Worm (Caenorhabditis elegans) whole organism, L2 larva: Measurements from ENCODE around the gene Y77E11A.8.

Experiments used
- F13H6.1 ChIP-seq: sonication (generic microtip); optimal IDR thresholded peaks from 2 replicates; lab custom pipeline; 2016; ENCODE audit warnings: missing genetic modification characterization, missing compliant biosample characterization
- R02D3.7 ChIP-seq: fragments of 150-350 bp; optimal IDR thresholded peaks from 2 replicates; lab custom pipeline; 2014; ENCODE audit warnings: missing biosample characterization, missing genetic modification characterization
- Y55F3AM.14 ChIP-seq: fragments of 200-800 bp; sonication (Bioruptor generic); optimal IDR thresholded peaks from 2 replicates; lab custom pipeline; 2018; ENCODE audit warnings: mild to moderate bottlenecking, missing genetic modification characterization, missing compliant biosample characterization
- ZK546.5 ChIP-seq: sonication (generic microtip); optimal IDR thresholded peaks from 2 replicates; lab custom pipeline; 2017; ENCODE audit warnings: missing biosample characterization, missing genetic modification characterization
- alr-1 ChIP-seq: fragments of 150-350 bp; optimal IDR thresholded peaks from 2 replicates; lab custom pipeline; 2014; ENCODE audit warnings: missing biosample characterization, missing genetic modification characterization
- aly-2 ChIP-seq: fragments of 150-350 bp; optimal IDR thresholded peaks from 2 replicates; lab custom pipeline; 2014; ENCODE audit warnings: missing biosample characterization, missing genetic modification characterization
- ceh-16 ChIP-seq: fragments of 150-350 bp; optimal IDR thresholded peaks from 2 replicates; lab custom pipeline; 2014; ENCODE audit warnings: missing biosample characterization, missing genetic modification characterization
- ceh-82 ChIP-seq: fragments of 150-350 bp; optimal IDR thresholded peaks from 2 replicates; lab custom pipeline; 2014; ENCODE audit warnings: missing biosample characterization, missing genetic modification characterization
- egl-27 ChIP-seq: sonication (generic microtip); optimal IDR thresholded peaks from 3 replicates; lab custom pipeline; 2017; ENCODE audit warnings: missing biosample characterization, missing genetic modification reagents, missing genetic modification characterization
- elt-1 ChIP-seq: fragments of 150-350 bp; optimal IDR thresholded peaks from 2 replicates; lab custom pipeline; 2014; ENCODE audit warnings: missing biosample characterization, missing genetic modification characterization
- fos-1 ChIP-seq: fragments of 150-350 bp; optimal IDR thresholded peaks from 2 replicates; lab custom pipeline; 2014; ENCODE audit warnings: missing biosample characterization, missing genetic modification characterization
- gmeb-1 ChIP-seq: fragments of 150-350 bp; optimal IDR thresholded peaks from 2 replicates; lab custom pipeline; 2014; ENCODE audit warnings: missing biosample characterization, missing genetic modification characterization
- lin-13 ChIP-seq: fragments of 150-350 bp; optimal IDR thresholded peaks from 2 replicates; lab custom pipeline; 2014; ENCODE audit warnings: missing biosample characterization, missing genetic modification reagents, missing genetic modification characterization
- lin-39 ChIP-seq: fragments of 150-350 bp; optimal IDR thresholded peaks from 2 replicates; lab custom pipeline; 2014; ENCODE audit warnings: missing biosample characterization, missing genetic modification reagents, missing genetic modification characterization
- lsy-2 ChIP-seq, 2 experiments: fragments of 150-350 bp in 1 of 2; sonication (generic microtip) in 1 of 2; optimal IDR thresholded peaks; 2 replicates each; lab custom pipeline; 2014 to 2017; ENCODE audit warnings: missing biosample characterization in 2 of 2, missing genetic modification characterization in 2 of 2
- mdl-1 ChIP-seq, 2 experiments: fragments of 150-350 bp in 1 of 2; sonication (generic microtip) in 1 of 2; optimal IDR thresholded peaks; 2 replicates each; lab custom pipeline; 2017; ENCODE audit warnings: missing biosample characterization in 2 of 2, missing genetic modification characterization in 2 of 2
- nhr-10 ChIP-seq: sonication (generic microtip); optimal IDR thresholded peaks from 2 replicates; lab custom pipeline; 2017; ENCODE audit warnings: missing biosample characterization, missing genetic modification characterization
- nhr-12 ChIP-seq: fragments of 150-350 bp; optimal IDR thresholded peaks from 2 replicates; lab custom pipeline; 2014; ENCODE audit warnings: missing biosample characterization, missing genetic modification characterization
- nhr-129 ChIP-seq: fragments of 150-350 bp; optimal IDR thresholded peaks from 2 replicates; lab custom pipeline; 2014; ENCODE audit warnings: missing biosample characterization, missing genetic modification characterization
- nhr-21 ChIP-seq: fragments of 150-350 bp; optimal IDR thresholded peaks from 2 replicates; lab custom pipeline; 2014; ENCODE audit warnings: missing biosample characterization, missing genetic modification characterization
- nhr-23 ChIP-seq: fragments of 150-350 bp; optimal IDR thresholded peaks from 2 replicates; lab custom pipeline; 2014; ENCODE audit warnings: missing biosample characterization, missing genetic modification reagents, missing genetic modification characterization
- nhr-237 ChIP-seq: fragments of 150-350 bp; optimal IDR thresholded peaks from 2 replicates; lab custom pipeline; 2014; ENCODE audit warnings: missing biosample characterization, missing genetic modification characterization
- nhr-25 ChIP-seq: fragments of 150-350 bp; sonication (generic microtip); optimal IDR thresholded peaks from 3 replicates; lab custom pipeline; 2014; ENCODE audit warnings: missing biosample characterization, missing genetic modification characterization
- peb-1 ChIP-seq: fragments of 150-350 bp; optimal IDR thresholded peaks from 2 replicates; lab custom pipeline; 2014; ENCODE audit warnings: missing biosample characterization, missing genetic modification characterization
- sem-4 ChIP-seq: fragments of 150-350 bp; optimal IDR thresholded peaks from 2 replicates; lab custom pipeline; 2014; ENCODE audit warnings: missing biosample characterization, missing genetic modification reagents, missing genetic modification characterization
- skn-1 ChIP-seq: sonication (generic microtip); optimal IDR thresholded peaks from 2 replicates; lab custom pipeline; 2017; ENCODE audit warnings: missing biosample characterization, missing genetic modification characterization
- sma-3 ChIP-seq: sonication (generic microtip); optimal IDR thresholded peaks from 2 replicates; lab custom pipeline; 2016; ENCODE audit warnings: missing genetic modification reagents, missing genetic modification characterization, missing compliant biosample characterization
- sma-9 ChIP-seq, 2 experiments: fragments of 150-350 bp in 1 of 2; sonication (generic microtip) in 1 of 2; optimal IDR thresholded peaks; 2 replicates each; lab custom pipeline; 2014 to 2016; ENCODE audit warnings: missing genetic modification characterization in 2 of 2, mild to moderate bottlenecking in 1 of 2, missing biosample characterization in 1 of 2, missing compliant biosample characterization in 1 of 2, missing genetic modification reagents in 1 of 2, moderate library complexity in 1 of 2
- snpc-4 ChIP-seq: fragments of 150-350 bp; optimal IDR thresholded peaks from 2 replicates; lab custom pipeline; 2014; ENCODE audit warnings: missing biosample characterization, missing genetic modification characterization
- unc-39 ChIP-seq: fragments of 150-350 bp; optimal IDR thresholded peaks from 2 replicates; lab custom pipeline; 2014; ENCODE audit warnings: missing biosample characterization, missing genetic modification characterization
- ztf-11 ChIP-seq: sonication (generic microtip); optimal IDR thresholded peaks from 2 replicates; lab custom pipeline; 2017; ENCODE audit warnings: missing biosample characterization, missing genetic modification characterization

The Y77E11A.8 gene

DNA sequence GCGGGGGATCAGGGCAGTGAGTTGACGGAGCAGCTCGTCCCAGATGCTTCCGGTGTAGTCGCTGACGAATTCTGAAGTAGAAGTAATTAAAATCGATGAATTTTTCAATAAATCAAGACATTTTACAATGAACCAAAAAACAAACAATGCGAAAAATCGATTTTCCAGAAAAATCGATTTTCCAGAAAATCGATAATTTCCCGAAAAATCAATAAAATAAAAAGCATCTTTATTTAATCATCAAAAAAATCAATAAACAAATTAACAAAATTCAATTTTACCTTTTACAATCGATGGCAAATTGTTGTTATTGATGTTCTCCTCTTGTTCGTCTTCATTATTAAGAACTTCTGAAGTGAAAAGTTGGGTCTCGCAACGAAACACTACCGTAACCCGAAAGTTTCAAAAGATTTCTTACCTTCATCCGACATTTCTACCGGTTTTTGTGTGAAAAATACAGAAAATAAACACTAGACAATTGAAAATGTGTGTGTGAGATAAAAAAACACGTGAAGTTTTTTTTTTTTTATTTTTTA, 9.8 kb upstream of the Y77E11A.8 start, which contains the start of gene clp-6:
Gene clp-6, minus strand, starts transcription at position 486 of the 536 bp plus-strand sequence.
- TF ChIP-seq nhr-237 (tag; lab: Kevin White, UChicago), result no peak
- TF ChIP-seq nhr-23 (tag; lab: Kevin White, UChicago), result no peak
- no peak for TF ChIP-seq lsy-2 (tag; optimal IDR thresholded peaks at IDR 0.05; lab: Kevin White, UChicago)
- TF ChIP-seq nhr-10 (tag; lab: Kevin White, UChicago), result no peak
- TF ChIP-seq alr-1 (tag; lab: Kevin White, UChicago), result no peak
- TF ChIP-seq Y55F3AM.14 (GFP tag; lab: Kevin White, UChicago), result no peak
- TF ChIP-seq skn-1 (tag; lab: Kevin White, UChicago), result no peak

ce11 chrIV:1433978-1434377, 9.1 kb upstream of the Y77E11A.8 start:
- TF ChIP-seq lin-39 (no peak), ceh-82 (tag; lab: Kevin White, UChicago) (no peak), nhr-237 (tag; lab: Kevin White, UChicago) (no peak), aly-2 (tag; lab: Kevin White, UChicago) (no peak), unc-39 (tag; lab: Kevin White, UChicago) (no peak), peb-1 (tag; lab: Kevin White, UChicago) (no peak), sem-4 (tag; lab: Kevin White, UChicago) (no peak), skn-1 (tag; lab: Kevin White, UChicago) (no peak), Y55F3AM.14 (GFP tag; lab: Kevin White, UChicago) (no peak), egl-27 (no peak)

- TF ChIP-seq ZK546.5 (tag; lab: Kevin White, UChicago) (no peak), sma-9 (GFP tag; optimal IDR thresholded peaks at IDR 0.05; lab: Kevin White, UChicago) (no peak), sma-9 (tag; optimal IDR thresholded peaks at IDR 0.05; lab: Kevin White, UChicago) (no peak), gmeb-1 (tag; lab: Kevin White, UChicago) (no peak), fos-1 (no peak), unc-39 (tag; lab: Kevin White, UChicago) (no peak), ztf-11 (tag; lab: Kevin White, UChicago) (no peak), aly-2 (tag; lab: Kevin White, UChicago) (no peak), F13H6.1 (tag; lab: Kevin White, UChicago) (no peak)
These were observed 5.4 kb upstream of the Y77E11A.8 start, which contains the start of gene Y77E11A.23 for ce11 chrIV:1430261-1430660. Y77E11A.23 (minus strand) TSS chrIV:1430367.

DNA sequence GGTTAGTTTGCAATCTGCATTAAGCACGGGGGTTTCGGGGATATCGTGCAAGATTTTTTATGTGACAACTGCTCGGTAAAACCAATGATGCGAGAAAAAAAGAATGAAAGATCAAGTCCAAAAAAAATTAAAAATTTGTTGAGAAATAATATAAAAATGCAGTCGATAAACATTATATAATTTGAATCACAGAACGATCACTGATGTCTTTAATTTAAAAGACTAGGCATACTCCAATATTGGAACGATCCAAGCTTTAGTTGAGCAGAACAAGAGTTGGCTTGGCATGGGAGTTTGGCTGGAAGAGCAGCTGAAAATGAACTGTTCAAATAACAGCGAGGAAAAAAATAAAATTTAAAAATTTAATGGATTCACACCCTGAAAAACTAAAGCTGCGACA, 2.4 kb upstream of the Y77E11A.8 start, which contains the start of gene clec-171:
Gene clec-171, minus strand, starts transcription at position 101 of the 400 bp plus-strand sequence.
- TF ChIP-seq sma-3, result no peak
- no peak for TF ChIP-seq nhr-21 (tag; lab: Kevin White, UChicago)
- no peak for TF ChIP-seq sem-4 (tag; lab: Kevin White, UChicago)
- no peak for TF ChIP-seq ceh-16
- TF ChIP-seq mdl-1 (tag; optimal IDR thresholded peaks at IDR 0.05; lab: Kevin White, UChicago), result no peak
- no peak for TF ChIP-seq F13H6.1 (tag; lab: Kevin White, UChicago)
- TF ChIP-seq lin-13 (GFP tag; lab: Kevin White, UChicago), result no peak
- no peak for TF ChIP-seq unc-39 (tag; lab: Kevin White, UChicago)
- TF ChIP-seq nhr-12 (tag; lab: Kevin White, UChicago), result no peak
- no peak for TF ChIP-seq aly-2 (tag; lab: Kevin White, UChicago)
- no peak for TF ChIP-seq R02D3.7 (tag; lab: Kevin White, UChicago)

- TF ChIP-seq snpc-4 (tag; lab: Kevin White, UChicago) (no peak), lsy-2 (tag; optimal IDR thresholded peaks at IDR 0.05; lab: Kevin White, UChicago) (no peak), nhr-25 (tag; lab: Kevin White, UChicago) (no peak), elt-1 (tag; lab: Kevin White, UChicago) (no peak), nhr-129 (tag; lab: Kevin White, UChicago) (no peak), sma-3 (no peak)
These were observed 4.3 kb downstream of the Y77E11A.8 start, which contains the start of gene jtr-1 for ce11 chrIV:1420603-1421002. jtr-1 (plus strand) TSS chrIV:1420929.
